Worm (Caenorhabditis elegans) whole organism, L1 larva: ENCODE measurements around the gene dop-5.

Source experiments
- C34B4.2 ChIP-seq: sonication (generic microtip); optimal IDR thresholded peaks from 2 replicates; lab custom pipeline; 2017; ENCODE audit warnings: mild to moderate bottlenecking, missing genetic modification characterization, missing compliant biosample characterization
- F16B12.6 ChIP-seq: fragments of 150-350 bp; optimal IDR thresholded peaks from 2 replicates; lab custom pipeline; 2014; ENCODE audit warnings: missing biosample characterization, missing genetic modification characterization
- aha-1 ChIP-seq: fragments of 150-350 bp; optimal IDR thresholded peaks from 2 replicates; lab custom pipeline; 2014; ENCODE audit warnings: missing biosample characterization, missing genetic modification characterization
- alr-1 ChIP-seq: fragments of 200-800 bp; sonication (Bioruptor generic); optimal IDR thresholded peaks from 2 replicates; lab custom pipeline; 2018; ENCODE audit warnings: borderline replicate concordance, mild to moderate bottlenecking, missing genetic modification characterization, missing compliant biosample characterization
- ceh-63 ChIP-seq: fragments of 200-800 bp; sonication (Bioruptor generic); optimal IDR thresholded peaks from 2 replicates; lab custom pipeline; 2018; ENCODE audit warnings: mild to moderate bottlenecking, missing genetic modification characterization, missing compliant biosample characterization
- ceh-8 ChIP-seq: fragments of 200-800 bp; sonication (Bioruptor generic); optimal IDR thresholded peaks from 2 replicates; lab custom pipeline; 2018; ENCODE audit warnings: mild to moderate bottlenecking, missing genetic modification characterization, moderate library complexity, missing compliant biosample characterization
- ceh-82 ChIP-seq, 3 experiments: fragments of 150-350 bp in 1 of 3; sonication (generic microtip) in 2 of 3; optimal IDR thresholded peaks; 2 replicates each; lab custom pipeline; 2014 to 2017; ENCODE audit warnings: missing biosample characterization in 3 of 3, missing genetic modification characterization in 3 of 3
- ceh-90 ChIP-seq: sonication (generic microtip); optimal IDR thresholded peaks from 2 replicates; lab custom pipeline; 2016; ENCODE audit warnings: missing genetic modification characterization, missing compliant biosample characterization
- ces-1 ChIP-seq: fragments of 150-350 bp; optimal IDR thresholded peaks from 2 replicates; lab custom pipeline; 2014; ENCODE audit warnings: missing biosample characterization, missing genetic modification reagents, missing genetic modification characterization
- dpl-1 ChIP-seq, 3 experiments: fragments of 150-350 bp in 2 of 3; sonication (generic microtip) in 1 of 3; optimal IDR thresholded peaks; 2 replicates each; lab custom pipeline; 2014 to 2017; ENCODE audit warnings: missing biosample characterization in 3 of 3, missing genetic modification characterization in 3 of 3, missing genetic modification reagents in 3 of 3
- efl-3 ChIP-seq: fragments of 200-800 bp; sonication (Bioruptor generic); optimal IDR thresholded peaks from 2 replicates; lab custom pipeline; 2018; ENCODE audit warnings: mild to moderate bottlenecking, missing genetic modification characterization, missing compliant biosample characterization
- egl-27 ChIP-seq, 2 experiments: fragments of 150-350 bp in 1 of 2; sonication (generic microtip); optimal IDR thresholded peaks; 3 replicates each; lab custom pipeline; 2017 to 2018; ENCODE audit warnings: missing biosample characterization in 2 of 2, missing genetic modification characterization in 2 of 2, missing genetic modification reagents in 2 of 2
- elt-2 ChIP-seq: sonication (generic microtip); optimal IDR thresholded peaks from 2 replicates; lab custom pipeline; 2016; ENCODE audit warnings: missing genetic modification characterization, mild to moderate bottlenecking, inconsistent platforms, missing compliant biosample characterization, missing genetic modification reagents
- elt-3 ChIP-seq, 6 experiments: fragments of 150-350 bp in 1 of 6; sonication (generic microtip); optimal IDR thresholded peaks; 2 replicates each; lab custom pipeline; 2017 to 2018; ENCODE audit warnings: missing biosample characterization in 6 of 6, missing genetic modification characterization in 6 of 6, inconsistent platforms in 1 of 6
- fkh-10 ChIP-seq: sonication (generic microtip); optimal IDR thresholded peaks from 2 replicates; lab custom pipeline; 2017; ENCODE audit warnings: missing biosample characterization, missing genetic modification reagents, missing genetic modification characterization
- fkh-8 ChIP-seq: sonication (generic microtip); optimal IDR thresholded peaks from 2 replicates; lab custom pipeline; 2016; ENCODE audit warnings: mild to moderate bottlenecking, missing genetic modification characterization, missing compliant biosample characterization
- fos-1 ChIP-seq: fragments of 150-350 bp; optimal IDR thresholded peaks from 2 replicates; lab custom pipeline; 2014; ENCODE audit warnings: missing biosample characterization, missing genetic modification characterization
- grh-1 ChIP-seq: fragments of 200-800 bp; sonication (Bioruptor generic); IDR thresholded peaks from 2 replicates; pipeline ENCODE4 v1.3.6; 2022; ENCODE audit warnings: missing genetic modification reagents, missing genetic modification characterization, missing compliant biosample characterization
- hpl-2 ChIP-seq: fragments of 150-350 bp; optimal IDR thresholded peaks from 2 replicates; lab custom pipeline; 2014; ENCODE audit warnings: missing biosample characterization, missing genetic modification reagents, missing genetic modification characterization
- jun-1 ChIP-seq: fragments of 150-350 bp; optimal IDR thresholded peaks from 2 replicates; lab custom pipeline; 2014; ENCODE audit warnings: missing biosample characterization, missing genetic modification reagents, missing genetic modification characterization
- lin-13 ChIP-seq: fragments of 150-350 bp; optimal IDR thresholded peaks from 2 replicates; lab custom pipeline; 2014; ENCODE audit warnings: missing biosample characterization, missing genetic modification reagents, missing genetic modification characterization
- lin-14 ChIP-seq: fragments of 200-800 bp; sonication (Bioruptor generic); optimal IDR thresholded peaks from 2 replicates; lab custom pipeline; 2018; ENCODE audit warnings: mild to moderate bottlenecking, missing genetic modification characterization, moderate library complexity, missing compliant biosample characterization
- lin-39 ChIP-seq: fragments of 150-350 bp; optimal IDR thresholded peaks from 2 replicates; lab custom pipeline; 2014; ENCODE audit warnings: missing biosample characterization, missing genetic modification reagents, missing genetic modification characterization
- lsy-2 ChIP-seq, 2 experiments: fragments of 150-350 bp; optimal IDR thresholded peaks; 2 replicates each; lab custom pipeline; 2014; ENCODE audit warnings: missing biosample characterization in 2 of 2, missing genetic modification characterization in 2 of 2
- mab-9 ChIP-seq: fragments of 200-800 bp; sonication (Bioruptor generic); IDR thresholded peaks from 2 replicates; pipeline ENCODE4 v1.3.6; 2022; ENCODE audit warnings: missing genetic modification reagents, missing genetic modification characterization, missing compliant biosample characterization
- mdl-1 ChIP-seq, 2 experiments: fragments of 150-350 bp; optimal IDR thresholded peaks; 2 replicates each; lab custom pipeline; 2014 to 2017; ENCODE audit warnings: missing biosample characterization in 2 of 2, missing genetic modification characterization in 2 of 2, inconsistent platforms in 1 of 2
- mef-2 ChIP-seq: fragments of 150-350 bp; optimal IDR thresholded peaks from 2 replicates; lab custom pipeline; 2014; ENCODE audit warnings: missing biosample characterization, missing genetic modification characterization
- nhr-11 ChIP-seq: fragments of 150-350 bp; optimal IDR thresholded peaks from 2 replicates; lab custom pipeline; 2014; ENCODE audit warnings: missing biosample characterization, missing genetic modification characterization
- nhr-12 ChIP-seq: sonication (generic microtip); optimal IDR thresholded peaks from 2 replicates; lab custom pipeline; 2017; ENCODE audit warnings: missing biosample characterization, missing genetic modification characterization
- nhr-28 ChIP-seq: fragments of 150-350 bp; optimal IDR thresholded peaks from 2 replicates; lab custom pipeline; 2014; ENCODE audit warnings: missing biosample characterization, missing genetic modification characterization
- nhr-47 ChIP-seq: sonication (generic microtip); optimal IDR thresholded peaks from 2 replicates; lab custom pipeline; 2016; ENCODE audit warnings: mild to moderate bottlenecking, missing genetic modification characterization, moderate library complexity, missing compliant biosample characterization
- nhr-71 ChIP-seq: sonication (generic microtip); optimal IDR thresholded peaks from 2 replicates; lab custom pipeline; 2016; ENCODE audit warnings: mild to moderate bottlenecking, missing genetic modification characterization, moderate library complexity, missing compliant biosample characterization
- nhr-77 ChIP-seq: fragments of 150-350 bp; optimal IDR thresholded peaks from 2 replicates; lab custom pipeline; 2014; ENCODE audit warnings: missing biosample characterization, missing genetic modification characterization
- nhr-85 ChIP-seq: sonication (generic microtip); peaks from one replicate; lab custom pipeline; 2016; ENCODE audit warnings: missing genetic modification characterization, inconsistent platforms, missing compliant biosample characterization
- nhr-90 ChIP-seq: sonication (generic microtip); optimal IDR thresholded peaks from 2 replicates; lab custom pipeline; 2016; ENCODE audit warnings: mild to moderate bottlenecking, missing genetic modification characterization, missing compliant biosample characterization; ENCODE audit not compliant: poor library complexity
- pag-3 ChIP-seq: sonication (generic microtip); optimal IDR thresholded peaks from 2 replicates; lab custom pipeline; 2017; ENCODE audit warnings: missing genetic modification characterization, mild to moderate bottlenecking, missing compliant biosample characterization, antibody characterized with exemption, borderline replicate concordance; ENCODE audit not compliant: insufficient read depth
- pax-3 ChIP-seq: fragments of 200-800 bp; sonication (Bioruptor generic); optimal IDR thresholded peaks from 2 replicates; lab custom pipeline; 2018; ENCODE audit warnings: mild to moderate bottlenecking, missing genetic modification characterization, moderate library complexity, missing compliant biosample characterization
- pqm-1 ChIP-seq: sonication (generic microtip); optimal IDR thresholded peaks from 3 replicates; lab custom pipeline; 2017; ENCODE audit warnings: missing biosample characterization, missing genetic modification characterization
- skn-1 ChIP-seq: fragments of 150-350 bp; optimal IDR thresholded peaks from 2 replicates; lab custom pipeline; 2014; ENCODE audit warnings: missing biosample characterization, missing genetic modification characterization
- sox-4 ChIP-seq: sonication (generic microtip); optimal IDR thresholded peaks from 2 replicates; lab custom pipeline; 2016; ENCODE audit warnings: missing genetic modification characterization, missing compliant biosample characterization
- sptf-1 ChIP-seq: fragments of 150-350 bp; optimal IDR thresholded peaks from 2 replicates; lab custom pipeline; 2014; ENCODE audit warnings: missing biosample characterization, missing genetic modification characterization
- swsn-7 ChIP-seq: sonication (generic microtip); optimal IDR thresholded peaks from 2 replicates; lab custom pipeline; 2016; ENCODE audit warnings: missing genetic modification characterization, missing compliant biosample characterization
- tlp-1 ChIP-seq: fragments of 150-350 bp; optimal IDR thresholded peaks from 2 replicates; lab custom pipeline; 2014; ENCODE audit warnings: missing biosample characterization, missing genetic modification characterization
- unc-130 ChIP-seq: fragments of 150-350 bp; optimal IDR thresholded peaks from 2 replicates; lab custom pipeline; 2017; ENCODE audit warnings: missing biosample characterization, missing genetic modification characterization, inconsistent platforms
- xbp-1 ChIP-seq: sonication (generic microtip); optimal IDR thresholded peaks from 2 replicates; lab custom pipeline; 2016; ENCODE audit warnings: missing genetic modification characterization, missing compliant biosample characterization

Gene dop-5

ce11 chrV:11383032-11383431 lies 17.0 kb upstream of the dop-5 start, which contains the start of gene F55C10.5:
Gene F55C10.5 (plus strand): TSS chrV:11383105.
- no peak for TF ChIP-seq pag-3 (tag; lab: Kevin White, UChicago)
- no peak for TF ChIP-seq ceh-82 (tag; optimal IDR thresholded peaks at IDR 0.05; lab: Kevin White, UChicago)
- no peak for TF ChIP-seq nhr-71 (tag; lab: Kevin White, UChicago)
- TF ChIP-seq sox-4 (tag; lab: Kevin White, UChicago): no peak
- TF ChIP-seq ces-1 (GFP tag; lab: Kevin White, UChicago): no peak
- TF ChIP-seq ceh-90 (tag; lab: Kevin White, UChicago): no peak

- TF ChIP-seq nhr-28 (no peak), lin-14 (peak; percentile 72), elt-2 (tag; lab: Kevin White, UChicago) (no peak), aha-1 (no peak), fkh-10 (GFP tag; lab: Kevin White, UChicago) (peak; percentile 60)
Observed at ce11 chrV:11380571-11380970, 14.5 kb upstream of the dop-5 start.

ce11 chrV:11379341-11379740 lies 13.3 kb upstream of the dop-5 start:
- TF ChIP-seq F16B12.6 (tag; lab: Kevin White, UChicago) (no peak), nhr-85 (tag; lab: Kevin White, UChicago) (peak; percentile 6), lin-14 (peak; percentile 46)

- TF ChIP-seq nhr-90 (tag; lab: Kevin White, UChicago) (no peak), grh-1 (GFP tag; lab: Robert Waterston, UW) (no peak), ceh-63 (no peak), nhr-11 (peak; percentile 17), fos-1 (tag; lab: Kevin White, UChicago) (peak; percentile 36), ces-1 (GFP tag; lab: Kevin White, UChicago) (no peak), nhr-77 (no peak), elt-2 (tag; lab: Kevin White, UChicago) (peak; percentile 35), ceh-90 (tag; lab: Kevin White, UChicago) (no peak), pqm-1 (tag; lab: Kevin White, UChicago) (no peak), tlp-1 (tag; lab: Kevin White, UChicago) (no peak), sptf-1 (tag; lab: Kevin White, UChicago) (no peak), nhr-12 (tag; lab: Kevin White, UChicago) (no peak), jun-1 (peak; percentile 56), elt-3 (tag; optimal IDR thresholded peaks at IDR 0.05; lab: Kevin White, UChicago) (no peak), hpl-2 (no peak), lin-39 (tag; lab: Kevin White, UChicago) (no peak), ceh-82 (tag; optimal IDR thresholded peaks at IDR 0.05; lab: Kevin White, UChicago) (peak; percentile 22 to 60 (median 38)), lin-13 (GFP tag; lab: Kevin White, UChicago) (peak; percentile 19), lsy-2 (tag; optimal IDR thresholded peaks at IDR 0.05; lab: Kevin White, UChicago) (peak; percentile 66 to 73), efl-3 (GFP tag; lab: Kevin White, UChicago) (no peak), skn-1 (tag; lab: Kevin White, UChicago) (peak; percentile 63), xbp-1 (tag; lab: Kevin White, UChicago) (peak; percentile 60), mab-9 (GFP tag; lab: Robert Waterston, UW) (peak; percentile 52; the same call in 1 of the 2 replicates), C34B4.2 (tag; lab: Kevin White, UChicago) (no peak), pax-3 (tag; lab: Kevin White, UChicago) (no peak), alr-1 (no peak), egl-27 (tag; optimal IDR thresholded peaks at IDR 0.05; lab: Kevin White, UChicago) (no peak), mdl-1 (tag; optimal IDR thresholded peaks at IDR 0.05; lab: Kevin White, UChicago) (peak in 1 of 2 experiments; percentile 37), unc-130 (tag; lab: Kevin White, UChicago) (no peak), mef-2 (no peak), fkh-8 (peak; percentile 78), dpl-1 (GFP tag; optimal IDR thresholded peaks at IDR 0.05; lab: Kevin White, UChicago) (peak in 2 of 3 experiments; percentile 30 to 39), pag-3 (tag; lab: Kevin White, UChicago) (no peak), swsn-7 (tag; lab: Kevin White, UChicago) (peak; percentile 83), nhr-47 (tag; lab: Kevin White, UChicago) (peak; percentile 80), ceh-8 (no peak)
Observed at ce11 chrV:11375150-11375792, 9.2 kb upstream of the dop-5 start, which contains the start of gene cnb-1. Gene cnb-1 (plus strand): TSS chrV:11375742.
